Worm (Caenorhabditis elegans) whole organism, midembryonic: ENCODE results near the gene ZC477.2.

ENCODE experiments used
- T22C8.4 ChIP-seq: fragments of 200-800 bp; sonication (Bioruptor generic); IDR thresholded peaks from 2 replicates; pipeline ENCODE4 v1.3.6; 2022; ENCODE audit warnings: missing genetic modification characterization, missing compliant biosample characterization
- cog-1 ChIP-seq: sonication (generic microtip); optimal IDR thresholded peaks from 2 replicates; lab custom pipeline; 2016; ENCODE audit warnings: missing genetic modification characterization, missing compliant biosample characterization
- flt-1 ChIP-seq: fragments of 200-800 bp; sonication (Bioruptor generic); IDR thresholded peaks from 2 replicates; pipeline ENCODE4 v1.3.6; 2022; ENCODE audit warnings: missing genetic modification characterization, missing compliant biosample characterization
- klf-2 ChIP-seq: fragments of 200-800 bp; sonication (Bioruptor generic); conservative IDR thresholded peaks from 2 replicates; pipeline ENCODE4 v1.3.6; 2022; ENCODE audit warnings: missing genetic modification reagents, missing genetic modification characterization, missing compliant biosample characterization
- med-1 ChIP-seq: sonication (generic microtip); optimal IDR thresholded peaks from 2 replicates; lab custom pipeline; 2017; ENCODE audit warnings: missing genetic modification characterization, mild to moderate bottlenecking, missing compliant biosample characterization, antibody characterized with exemption, missing genetic modification reagents; ENCODE audit not compliant: insufficient read depth
- ref-1 ChIP-seq: fragments of 200-800 bp; sonication (Bioruptor generic); conservative IDR thresholded peaks from 2 replicates; pipeline ENCODE4 v1.3.6; 2022; ENCODE audit warnings: missing genetic modification reagents, missing genetic modification characterization, missing compliant biosample characterization
- tab-1 ChIP-seq: fragments of 200-800 bp; sonication (Bioruptor generic); IDR thresholded peaks from 2 replicates; pipeline ENCODE4 v1.3.6; 2022; ENCODE audit warnings: missing genetic modification characterization, missing compliant biosample characterization
- ztf-23 ChIP-seq: fragments of 200-800 bp; sonication (Bioruptor generic); IDR thresholded peaks from 2 replicates; pipeline ENCODE4 v1.3.6; 2022; ENCODE audit warnings: missing genetic modification reagents, missing genetic modification characterization, missing compliant biosample characterization
- ztf-29 ChIP-seq: fragments of 200-800 bp; sonication (Bioruptor generic); IDR thresholded peaks from 2 replicates; pipeline ENCODE4 v1.3.6; 2022; ENCODE audit warnings: missing genetic modification reagents, missing genetic modification characterization, missing compliant biosample characterization

- TF ChIP-seq flt-1 (GFP tag; lab: Robert Waterston, UW) (no peak), med-1 (GFP tag; lab: Kevin White, UChicago) (no peak), klf-2 (no peak), ztf-29 (GFP tag; lab: Robert Waterston, UW) (no peak), tab-1 (GFP tag; lab: Robert Waterston, UW) (no peak), T22C8.4 (GFP tag; lab: Robert Waterston, UW) (no peak), ztf-23 (GFP tag; lab: Robert Waterston, UW) (no peak), cog-1 (no peak), ref-1 (GFP tag; lab: Robert Waterston, UW) (no peak)
Measured at ce11 chrIV:7096097-7096496, 11.9 kb upstream of the ZC477.2 start.
